Worm (Caenorhabditis elegans) whole organism, early embryonic: ENCODE data around the gene R02F11.2.

Experiments used
- B0310.2 ChIP-seq: sonication (generic microtip); optimal IDR thresholded peaks from 2 replicates; lab custom pipeline; 2016; ENCODE audit warnings: mild to moderate bottlenecking, missing genetic modification characterization, missing compliant biosample characterization
- F13C5.2 ChIP-seq: sonication (generic microtip); optimal IDR thresholded peaks from 2 replicates; lab custom pipeline; 2017; ENCODE audit warnings: mild to moderate bottlenecking, missing genetic modification characterization, inconsistent platforms, missing compliant biosample characterization
- aly-1 ChIP-seq: sonication (generic microtip); optimal IDR thresholded peaks from 2 replicates; lab custom pipeline; 2016; ENCODE audit warnings: missing genetic modification characterization, missing compliant biosample characterization
- ama-1 ChIP-seq: fragments of 150-350 bp; optimal IDR thresholded peaks from 2 replicates; lab custom pipeline; 2014
- ceh-13 ChIP-seq: fragments of 200-800 bp; sonication (Bioruptor generic); optimal IDR thresholded peaks from 2 replicates; lab custom pipeline; 2018; ENCODE audit warnings: mild to moderate bottlenecking, missing genetic modification characterization, missing compliant biosample characterization
- ceh-36 ChIP-seq: sonication (generic microtip); optimal IDR thresholded peaks from 2 replicates; lab custom pipeline; 2016; ENCODE audit warnings: missing genetic modification characterization, inconsistent platforms, missing compliant biosample characterization
- ets-7 ChIP-seq: sonication (generic microtip); optimal IDR thresholded peaks from 2 replicates; lab custom pipeline; 2016; ENCODE audit warnings: missing genotype, missing genetic modification characterization, missing compliant biosample characterization
- flt-1 ChIP-seq: fragments of 200-800 bp; sonication (Bioruptor generic); IDR thresholded peaks from 2 replicates; pipeline ENCODE4 v1.3.6; 2022; ENCODE audit warnings: missing genetic modification characterization, missing compliant biosample characterization
- hmbx-1 ChIP-seq: sonication (generic microtip); optimal IDR thresholded peaks from 2 replicates; lab custom pipeline; 2016; ENCODE audit warnings: mild to moderate bottlenecking, missing genetic modification characterization, missing compliant biosample characterization
- hmg-4 ChIP-seq: fragments of 200-800 bp; sonication (Bioruptor generic); optimal IDR thresholded peaks from 2 replicates; lab custom pipeline; 2018; ENCODE audit warnings: mild to moderate bottlenecking, missing genetic modification characterization, missing compliant biosample characterization
- hnd-1 ChIP-seq: sonication (generic microtip); optimal IDR thresholded peaks from 2 replicates; lab custom pipeline; 2016; ENCODE audit warnings: missing genetic modification characterization, missing compliant biosample characterization
- pes-1 ChIP-seq: fragments of 200-800 bp; sonication (Bioruptor generic); IDR thresholded peaks from 2 replicates; pipeline ENCODE4 v1.3.6; 2022; ENCODE audit warnings: missing genetic modification reagents, missing genetic modification characterization, missing compliant biosample characterization
- scrt-1 ChIP-seq: fragments of 200-800 bp; sonication (Bioruptor generic); IDR thresholded peaks from 2 replicates; pipeline ENCODE4 v1.3.6; 2022; ENCODE audit warnings: missing genetic modification characterization, missing compliant biosample characterization
- sea-1 ChIP-seq: fragments of 200-800 bp; sonication (Bioruptor generic); conservative IDR thresholded peaks from 2 replicates; pipeline ENCODE4 v1.3.6; 2022; ENCODE audit warnings: missing genetic modification characterization, missing compliant biosample characterization
- tbx-11 ChIP-seq: fragments of 200-800 bp; sonication (Bioruptor generic); IDR thresholded peaks from 2 replicates; pipeline ENCODE4 v1.3.6; 2022; ENCODE audit warnings: missing genetic modification characterization, missing compliant biosample characterization
- tbx-37 ChIP-seq: fragments of 200-800 bp; sonication (Bioruptor generic); conservative IDR thresholded peaks from 2 replicates; pipeline ENCODE4 v1.3.6; 2022; ENCODE audit warnings: missing genetic modification reagents, missing genetic modification characterization, missing compliant biosample characterization
- tra-4 ChIP-seq: sonication (generic microtip); optimal IDR thresholded peaks from 2 replicates; lab custom pipeline; 2017; ENCODE audit warnings: missing genetic modification characterization, missing compliant biosample characterization

The R02F11.2 gene

DNA sequence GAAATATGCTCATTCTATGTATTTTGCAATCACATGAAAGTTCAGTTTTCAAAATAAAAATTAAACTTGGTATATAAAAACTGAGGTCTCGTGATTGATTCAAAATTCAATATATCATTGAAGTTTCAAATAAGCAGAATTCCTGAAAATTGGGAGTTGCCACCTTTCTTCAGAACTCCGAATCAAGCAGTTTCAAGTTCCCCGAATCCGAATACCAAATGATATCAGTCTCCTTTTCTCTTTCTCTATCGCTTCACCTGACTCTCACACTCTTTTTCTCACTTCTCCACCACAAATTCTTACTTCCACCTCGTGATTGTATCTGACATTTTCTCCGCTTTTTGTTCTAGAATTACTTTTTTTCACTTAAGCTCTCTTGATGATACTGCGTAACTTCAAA is at the start of gene R02F11.2:
R02F11.2 (plus strand) TSS at position 292 of the 400 bp plus-strand sequence.
- TF ChIP-seq ceh-36 (no peak), sea-1 (GFP tag; lab: Robert Waterston, UW) (no peak), F13C5.2 (tag; lab: Kevin White, UChicago) (no peak), tbx-37 (GFP tag; lab: Robert Waterston, UW) (no peak), hmbx-1 (no peak), tra-4 (tag; lab: Kevin White, UChicago) (no peak), hmg-4 (GFP tag; lab: Kevin White, UChicago) (no peak), scrt-1 (GFP tag; lab: Robert Waterston, UW) (no peak), ets-7 (tag; lab: Kevin White, UChicago) (no peak), ama-1 (lab: Kevin White, UChicago) (no peak), ceh-13 (no peak), tbx-11 (GFP tag; lab: Robert Waterston, UW) (no peak), pes-1 (GFP tag; lab: Robert Waterston, UW) (no peak), B0310.2 (no peak)

DNA sequence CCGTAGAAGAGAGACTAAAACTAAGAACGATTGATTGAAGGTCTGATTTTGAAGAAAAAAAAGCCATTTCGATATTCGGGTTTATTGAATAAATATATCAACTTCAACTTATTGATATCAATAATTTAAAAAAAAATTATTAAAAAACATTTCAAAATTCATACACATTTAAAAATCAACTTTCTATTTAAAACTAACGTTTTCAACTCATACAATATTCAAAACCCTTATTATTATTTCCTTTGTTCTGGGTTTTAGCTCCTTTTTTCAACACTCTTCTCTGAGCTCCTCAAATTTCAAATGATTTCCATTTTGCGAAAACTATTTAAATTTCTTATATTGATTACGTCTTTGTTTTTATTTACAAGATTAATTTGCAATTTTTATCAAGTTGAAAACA is 49.1 kb upstream of the R02F11.2 start, which contains the start of gene C18G1.7:
C18G1.7 (plus strand) TSS at position 301 of the 400 bp plus-strand sequence.
- TF ChIP-seq ceh-36 (no peak), hnd-1 (tag; lab: Kevin White, UChicago) (no peak), aly-1 (tag; lab: Kevin White, UChicago) (no peak), tbx-11 (GFP tag; lab: Robert Waterston, UW) (no peak), scrt-1 (GFP tag; lab: Robert Waterston, UW) (no peak), B0310.2 (no peak), flt-1 (no peak), sea-1 (GFP tag; lab: Robert Waterston, UW) (no peak)

DNA sequence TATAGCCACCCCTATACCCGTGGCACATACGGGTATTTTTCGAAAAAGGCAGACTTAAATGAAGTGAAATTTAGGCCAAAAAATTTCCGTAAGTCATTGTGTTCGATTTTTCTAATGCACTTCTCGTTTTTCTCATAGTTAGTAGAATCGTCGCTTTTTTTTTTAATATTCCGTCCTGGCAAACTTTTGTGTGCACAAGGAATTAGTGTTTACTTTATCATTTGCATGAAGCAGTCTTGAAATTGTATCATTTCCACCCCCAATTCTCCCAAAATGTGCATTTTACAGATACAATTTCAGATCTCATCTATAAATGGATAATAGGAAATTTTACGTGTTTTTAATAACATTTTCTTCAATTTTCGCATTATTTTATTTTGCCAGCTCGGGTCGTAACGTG is 44.1 kb upstream of the R02F11.2 start, which contains the start of gene C18G1.6:
C18G1.6 (plus strand) TSS at position 301 of the 400 bp plus-strand sequence.
- TF ChIP-seq B0310.2 (no peak), pes-1 (GFP tag; lab: Robert Waterston, UW) (no peak), flt-1 (no peak), ceh-13 (no peak), hmg-4 (GFP tag; lab: Kevin White, UChicago) (no peak), ceh-36 (no peak), ets-7 (tag; lab: Kevin White, UChicago) (no peak), sea-1 (GFP tag; lab: Robert Waterston, UW) (no peak), hmbx-1 (no peak), aly-1 (tag; lab: Kevin White, UChicago) (no peak), tbx-11 (GFP tag; lab: Robert Waterston, UW) (no peak)

DNA sequence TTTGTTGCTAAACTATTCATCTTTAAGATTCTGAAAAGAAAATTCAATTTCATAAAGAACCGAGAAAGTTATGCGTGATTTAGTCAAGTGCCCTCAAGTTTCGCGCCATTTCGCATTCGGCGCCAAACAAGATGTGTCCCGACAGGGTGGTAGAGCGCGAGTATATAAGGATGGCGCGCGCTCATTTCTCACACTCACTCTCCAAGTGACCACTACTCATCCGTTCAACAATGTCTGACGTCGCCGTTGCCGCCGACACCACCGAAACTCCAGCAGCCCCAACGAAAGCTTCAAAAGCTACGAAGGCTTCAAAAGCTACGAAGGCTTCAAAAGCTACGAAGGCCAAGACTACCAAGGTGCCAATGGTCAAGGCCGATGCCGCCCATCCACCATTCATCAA is 40.3 kb upstream of the R02F11.2 start, which contains the start of gene hil-4:
hil-4 (plus strand) TSS at position 191 of the 400 bp plus-strand sequence.
- TF ChIP-seq ama-1 (lab: Kevin White, UChicago) (no peak), tra-4 (tag; lab: Kevin White, UChicago) (no peak), hmbx-1 (no peak), ets-7 (tag; lab: Kevin White, UChicago) (no peak), pes-1 (GFP tag; lab: Robert Waterston, UW) (no peak), ceh-13 (no peak), tbx-11 (GFP tag; lab: Robert Waterston, UW) (no peak), sea-1 (GFP tag; lab: Robert Waterston, UW) (no peak), flt-1 (no peak), aly-1 (tag; lab: Kevin White, UChicago) (no peak), ceh-36 (no peak), hmg-4 (GFP tag; lab: Kevin White, UChicago) (no peak), hnd-1 (tag; lab: Kevin White, UChicago) (no peak), B0310.2 (no peak), F13C5.2 (tag; lab: Kevin White, UChicago) (no peak)

DNA sequence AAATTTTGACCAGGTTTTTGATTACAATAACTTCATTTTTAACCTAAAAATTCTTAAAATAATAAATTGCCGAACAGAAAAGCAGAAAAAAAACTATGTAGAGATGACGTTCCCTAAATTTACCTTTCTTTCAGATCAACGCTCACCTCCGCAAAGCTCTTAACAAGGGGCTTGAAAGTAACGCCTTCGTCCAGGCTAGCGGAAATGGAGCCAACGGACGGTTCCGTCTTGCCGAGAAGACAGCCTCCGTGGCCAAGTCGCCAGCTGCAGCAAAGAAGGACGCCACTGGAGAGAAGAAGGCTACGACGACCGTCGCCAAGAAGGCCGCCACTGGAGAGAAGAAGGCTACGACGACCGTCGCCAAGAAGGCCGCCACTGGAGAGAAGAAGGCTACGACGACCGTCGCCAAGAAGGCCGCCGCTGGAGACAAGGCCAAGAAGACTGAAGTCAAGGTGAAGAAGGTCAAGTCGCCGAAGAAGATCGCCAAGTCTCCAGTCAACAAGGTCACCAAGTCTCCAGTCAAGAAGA is 39.7 kb upstream of the R02F11.2 start:
- TF ChIP-seq hnd-1 (tag; lab: Kevin White, UChicago) (no peak), tra-4 (tag; lab: Kevin White, UChicago) (no peak), ama-1 (lab: Kevin White, UChicago) (no peak), flt-1 (no peak), tbx-37 (GFP tag; lab: Robert Waterston, UW) (no peak), B0310.2 (no peak), ceh-36 (no peak), scrt-1 (GFP tag; lab: Robert Waterston, UW) (no peak), hmbx-1 (no peak), F13C5.2 (tag; lab: Kevin White, UChicago) (no peak), hmg-4 (GFP tag; lab: Kevin White, UChicago) (no peak), ets-7 (tag; lab: Kevin White, UChicago) (no peak), pes-1 (GFP tag; lab: Robert Waterston, UW) (no peak), sea-1 (GFP tag; lab: Robert Waterston, UW) (no peak), ceh-13 (no peak), tbx-11 (GFP tag; lab: Robert Waterston, UW) (no peak)

DNA sequence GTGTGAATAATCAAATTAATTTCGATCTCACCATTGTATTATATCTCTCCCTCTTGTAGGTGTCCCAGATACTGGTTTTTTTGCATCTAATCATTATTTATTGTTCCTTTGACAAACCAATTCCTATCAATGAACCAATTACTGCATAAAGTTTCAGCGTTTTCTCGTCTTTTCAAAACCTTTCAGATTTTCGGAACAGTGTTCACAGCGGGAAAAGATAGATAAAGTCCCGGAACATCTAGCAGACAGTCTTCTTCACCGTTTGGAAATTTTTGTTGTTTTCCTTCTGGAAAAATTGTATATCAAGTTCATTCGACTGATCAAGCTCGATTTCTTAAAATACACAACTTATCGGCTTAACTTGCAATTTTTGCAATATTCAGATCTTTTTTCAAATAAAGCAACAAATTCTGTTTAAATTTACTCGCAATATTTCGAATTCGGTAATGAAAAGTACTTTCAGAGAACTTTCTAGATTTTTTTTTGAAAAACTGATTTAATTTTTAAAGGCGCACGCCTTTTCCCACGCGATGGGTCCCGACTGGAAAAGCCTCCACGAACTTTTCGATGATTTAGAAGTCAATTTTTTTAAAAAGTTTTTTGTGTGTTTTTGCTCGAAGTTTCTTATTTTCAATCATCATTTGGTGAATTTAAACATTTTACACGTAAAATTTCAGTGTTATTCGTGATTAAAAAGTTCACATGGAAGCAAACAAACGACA is 38.9 kb upstream of the R02F11.2 start, which contains the start of gene pgl-3:
pgl-3 (plus strand) TSS at position 672 of the 722 bp plus-strand sequence.
- TF ChIP-seq ceh-13 (no peak), ama-1 (lab: Kevin White, UChicago) (no peak), tra-4 (tag; lab: Kevin White, UChicago) (no peak), ets-7 (tag; lab: Kevin White, UChicago) (no peak), hmbx-1 (no peak), hnd-1 (tag; lab: Kevin White, UChicago) (no peak), flt-1 (no peak)

DNA sequence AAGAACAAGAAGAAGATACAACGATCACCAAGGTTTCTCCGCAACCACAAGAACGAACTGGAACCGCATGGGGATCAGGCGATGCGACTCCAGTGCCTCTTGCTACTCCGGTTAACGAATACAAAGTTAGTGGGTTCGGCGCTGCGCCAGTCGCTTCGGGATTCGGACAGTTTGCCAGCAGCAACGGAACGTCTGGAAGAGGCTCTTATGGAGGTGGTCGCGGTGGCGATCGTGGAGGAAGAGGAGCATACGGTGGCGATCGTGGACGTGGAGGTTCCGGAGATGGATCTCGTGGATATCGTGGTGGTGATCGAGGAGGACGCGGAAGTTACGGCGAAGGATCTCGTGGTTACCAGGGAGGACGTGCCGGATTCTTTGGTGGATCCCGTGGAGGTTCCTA is 36.4 kb upstream of the R02F11.2 start:
- TF ChIP-seq tbx-37 (GFP tag; lab: Robert Waterston, UW) = no peak
- no peak for TF ChIP-seq ceh-36
- TF ChIP-seq ets-7 (tag; lab: Kevin White, UChicago) = no peak
- no peak for TF ChIP-seq hmg-4 (GFP tag; lab: Kevin White, UChicago)
- no peak for TF ChIP-seq ama-1 (lab: Kevin White, UChicago)
- no peak for TF ChIP-seq scrt-1 (GFP tag; lab: Robert Waterston, UW)
- TF ChIP-seq pes-1 (GFP tag; lab: Robert Waterston, UW) = no peak
- no peak for TF ChIP-seq flt-1
- no peak for TF ChIP-seq tra-4 (tag; lab: Kevin White, UChicago)
- no peak for TF ChIP-seq tbx-11 (GFP tag; lab: Robert Waterston, UW)
- TF ChIP-seq hnd-1 (tag; lab: Kevin White, UChicago) = no peak
- TF ChIP-seq hmbx-1 = no peak
- no peak for TF ChIP-seq aly-1 (tag; lab: Kevin White, UChicago)
